Fruit fly (Drosophila melanogaster) whole organism, adult: ENCODE measurements around the gene CG4586.
A peak's percentile ranks its signal among the peaks of the same experiment; 100 is the strongest.

Experiments
- CG11617 ChIP-seq: fragments of 200-800 bp; sonication (Bioruptor generic); optimal IDR thresholded peaks from 2 replicates; lab custom pipeline; 2017; ENCODE audit warnings: mild to moderate bottlenecking, missing biosample characterization, missing genetic modification reagents, missing genetic modification characterization
- CG12768 ChIP-seq: fragments of 200-800 bp; sonication (Bioruptor generic); optimal IDR thresholded peaks from 2 replicates; lab custom pipeline; 2017; ENCODE audit warnings: missing biosample characterization, missing genetic modification characterization, mild to moderate bottlenecking, moderate library complexity, missing genetic modification reagents
- CG14711 ChIP-seq: fragments of 200-800 bp; sonication (Bioruptor generic); optimal IDR thresholded peaks from 2 replicates; lab custom pipeline; 2018; ENCODE audit warnings: missing biosample characterization, mild to moderate bottlenecking, missing genetic modification characterization, moderate library complexity
- CG1620 ChIP-seq: fragments of 200-800 bp; sonication (Bioruptor generic); optimal IDR thresholded peaks from 2 replicates; lab custom pipeline; 2016; ENCODE audit warnings: missing biosample characterization, missing genetic modification characterization
- CG33017 ChIP-seq: fragments of 200-800 bp; sonication (Bioruptor generic); optimal IDR thresholded peaks from 2 replicates; lab custom pipeline; 2018; ENCODE audit warnings: missing biosample characterization, mild to moderate bottlenecking, missing genetic modification characterization, moderate library complexity
- CG5204 ChIP-seq: fragments of 200-800 bp; sonication (Bioruptor generic); optimal IDR thresholded peaks from 2 replicates; lab custom pipeline; 2016; ENCODE audit warnings: missing biosample characterization, missing genetic modification characterization
- CG7045 ChIP-seq: fragments of 200-800 bp; sonication (Bioruptor generic); optimal IDR thresholded peaks from 2 replicates; lab custom pipeline; 2017; ENCODE audit warnings: missing biosample characterization, mild to moderate bottlenecking, missing genetic modification characterization
- CG7101 ChIP-seq: fragments of 200-800 bp; sonication (Bioruptor generic); optimal IDR thresholded peaks from 2 replicates; lab custom pipeline; 2018; ENCODE audit warnings: missing biosample characterization, mild to moderate bottlenecking, missing genetic modification characterization, moderate library complexity
- Clk ChIP-seq: fragments of 200-800 bp; sonication (Bioruptor generic); optimal IDR thresholded peaks from 2 replicates; lab custom pipeline; 2017; ENCODE audit warnings: missing biosample characterization, missing genetic modification characterization
- Crg-1 ChIP-seq: fragments of 200-800 bp; sonication (Bioruptor generic); optimal IDR thresholded peaks from 2 replicates; lab custom pipeline; 2016; ENCODE audit warnings: missing biosample characterization, missing genetic modification characterization
- Hr96 ChIP-seq: fragments of 200-800 bp; sonication (Bioruptor generic); optimal IDR thresholded peaks from 2 replicates; lab custom pipeline; 2016; ENCODE audit warnings: missing biosample characterization, missing genetic modification characterization
- Mnt ChIP-seq: fragments of 200-800 bp; sonication (Bioruptor generic); optimal IDR thresholded peaks from 2 replicates; lab custom pipeline; 2016; ENCODE audit warnings: missing biosample characterization, mild to moderate bottlenecking, missing genetic modification characterization
- bab1 ChIP-seq: fragments of 200-800 bp; sonication (Bioruptor generic); optimal IDR thresholded peaks from 3 replicates; lab custom pipeline; 2019; ENCODE audit warnings: missing biosample characterization, mild to moderate bottlenecking, missing genetic modification characterization, moderate library complexity
- cic ChIP-seq: fragments of 200-800 bp; sonication (Bioruptor generic); optimal IDR thresholded peaks from 2 replicates; lab custom pipeline; 2017; ENCODE audit warnings: missing biosample characterization, mild to moderate bottlenecking, missing genetic modification characterization, moderate library complexity
- cnc ChIP-seq, 2 experiments: fragments of >200 bp; optimal IDR thresholded peaks; 2 replicates each; lab custom pipeline; 2017
- kay ChIP-seq: fragments of 200-800 bp; sonication (Bioruptor generic); peaks from one replicate; lab custom pipeline; 2016; ENCODE audit warnings: missing biosample characterization, missing genetic modification characterization, borderline replicate concordance
- ovo ChIP-seq: fragments of 200-800 bp; sonication (Bioruptor generic); optimal IDR thresholded peaks from 2 replicates; lab custom pipeline; 2016; ENCODE audit warnings: missing biosample characterization, missing genetic modification characterization
- pad ChIP-seq: fragments of 200-800 bp; sonication (Bioruptor generic); optimal IDR thresholded peaks from 3 replicates; lab custom pipeline; 2017; ENCODE audit warnings: missing biosample characterization, missing genetic modification characterization, mild to moderate bottlenecking, moderate library complexity, missing genetic modification reagents
- tj ChIP-seq: fragments of 200-800 bp; sonication (Bioruptor generic); optimal IDR thresholded peaks from 3 replicates; lab custom pipeline; 2017; ENCODE audit warnings: missing biosample characterization, mild to moderate bottlenecking, missing genetic modification characterization, moderate library complexity
- toe ChIP-seq: fragments of 200-800 bp; sonication (Bioruptor generic); optimal IDR thresholded peaks from 2 replicates; lab custom pipeline; 2016; ENCODE audit warnings: missing biosample characterization, missing genetic modification characterization

CG4586 gene

DNA sequence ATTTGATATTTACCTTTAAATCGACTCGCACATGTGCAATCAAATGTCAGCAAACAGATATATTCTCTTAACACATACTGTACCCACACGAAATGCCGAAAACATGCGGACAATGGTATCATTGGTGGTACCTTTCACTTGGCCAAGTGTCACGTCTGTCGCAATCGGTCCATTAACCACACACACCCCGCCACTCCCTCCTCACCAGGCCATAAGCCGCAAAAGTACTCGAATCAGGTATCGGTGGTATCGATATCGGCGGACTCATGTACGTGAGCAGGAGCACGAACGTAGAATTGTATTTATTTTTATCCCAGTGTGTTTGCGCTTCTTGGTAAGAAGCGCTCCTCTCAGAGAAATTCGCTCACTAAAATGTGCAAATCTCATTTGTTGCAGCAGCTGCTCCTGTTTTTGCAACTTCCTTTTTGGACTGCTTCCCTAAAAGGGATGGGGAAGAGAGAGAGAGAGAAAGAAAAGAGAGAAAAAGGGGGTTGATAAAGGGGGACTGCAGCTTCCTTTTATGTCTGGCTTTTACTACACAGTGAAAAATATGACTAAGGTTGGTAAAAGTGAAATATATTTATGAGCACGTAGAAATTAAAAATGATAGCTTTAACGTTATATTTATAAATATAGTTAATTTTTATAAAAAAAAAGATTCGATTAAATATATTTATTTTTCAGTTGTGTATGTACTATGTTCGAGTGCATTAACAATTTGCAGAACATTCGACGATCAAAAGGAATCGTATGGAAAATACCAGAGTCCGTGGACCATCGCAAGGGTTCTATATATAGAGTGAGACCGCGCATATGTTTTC lies 14.0 kb downstream of the CG4586 start:
- TF ChIP-seq tj (GFP tag; lab: Kevin White, UChicago) (no peak), kay (GFP tag; lab: Kevin White, UChicago) (no peak), ovo (GFP tag; lab: Kevin White, UChicago) (no peak), CG5204 (no peak), Mnt (no peak), CG14711 (tag; lab: Kevin White, UChicago) (no peak), CG1620 (no peak), pad (GFP tag; lab: Kevin White, UChicago) (no peak), Clk (GFP tag; lab: Kevin White, UChicago) (no peak), Hr96 (GFP tag; lab: Kevin White, UChicago) (no peak), CG11617 (no peak)

DNA sequence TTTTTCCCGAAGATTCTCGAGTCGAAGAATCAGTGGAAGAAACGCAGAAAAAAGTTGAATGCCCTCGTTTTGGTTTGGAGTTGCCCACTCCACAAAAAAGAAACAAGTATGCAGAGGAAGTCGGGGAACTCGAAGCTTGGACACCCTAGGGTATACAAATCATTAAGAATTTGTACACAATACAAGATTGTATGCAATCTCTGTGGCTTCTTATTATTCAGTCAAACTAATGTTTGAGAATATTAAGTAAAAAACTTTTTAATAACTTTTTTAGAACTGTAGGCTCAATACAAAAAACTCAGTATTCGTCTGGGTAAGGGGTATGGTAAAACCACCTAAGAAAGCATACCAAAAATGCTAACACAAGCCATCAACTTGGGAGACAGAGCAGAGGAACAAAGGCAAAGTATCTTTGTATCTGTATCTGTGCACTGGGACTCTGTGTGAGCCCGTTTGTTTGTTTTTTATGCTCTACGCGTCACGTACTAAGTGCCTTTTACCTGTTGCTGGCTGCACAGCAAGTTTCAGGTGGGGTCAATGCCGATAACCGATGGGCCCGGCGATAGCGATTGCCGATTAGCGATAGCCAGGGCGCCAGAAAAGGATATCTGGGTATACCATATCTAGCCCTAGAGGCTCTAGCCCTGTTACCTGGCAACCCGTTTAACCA lies 15.6 kb downstream of the CG4586 start:
- TF ChIP-seq Mnt (no peak), CG7101 (tag; lab: Kevin White, UChicago) (peak; percentile 28), Crg-1 (GFP tag; lab: Kevin White, UChicago) (peak; percentile 13), CG14711 (tag; lab: Kevin White, UChicago) (peak; percentile 54), tj (GFP tag; lab: Kevin White, UChicago) (peak; percentile 81), ovo (GFP tag; lab: Kevin White, UChicago) (no peak), pad (GFP tag; lab: Kevin White, UChicago) (peak; percentile 29), bab1 (GFP tag; lab: Kevin White, UChicago) (peak; percentile 90)

DNA sequence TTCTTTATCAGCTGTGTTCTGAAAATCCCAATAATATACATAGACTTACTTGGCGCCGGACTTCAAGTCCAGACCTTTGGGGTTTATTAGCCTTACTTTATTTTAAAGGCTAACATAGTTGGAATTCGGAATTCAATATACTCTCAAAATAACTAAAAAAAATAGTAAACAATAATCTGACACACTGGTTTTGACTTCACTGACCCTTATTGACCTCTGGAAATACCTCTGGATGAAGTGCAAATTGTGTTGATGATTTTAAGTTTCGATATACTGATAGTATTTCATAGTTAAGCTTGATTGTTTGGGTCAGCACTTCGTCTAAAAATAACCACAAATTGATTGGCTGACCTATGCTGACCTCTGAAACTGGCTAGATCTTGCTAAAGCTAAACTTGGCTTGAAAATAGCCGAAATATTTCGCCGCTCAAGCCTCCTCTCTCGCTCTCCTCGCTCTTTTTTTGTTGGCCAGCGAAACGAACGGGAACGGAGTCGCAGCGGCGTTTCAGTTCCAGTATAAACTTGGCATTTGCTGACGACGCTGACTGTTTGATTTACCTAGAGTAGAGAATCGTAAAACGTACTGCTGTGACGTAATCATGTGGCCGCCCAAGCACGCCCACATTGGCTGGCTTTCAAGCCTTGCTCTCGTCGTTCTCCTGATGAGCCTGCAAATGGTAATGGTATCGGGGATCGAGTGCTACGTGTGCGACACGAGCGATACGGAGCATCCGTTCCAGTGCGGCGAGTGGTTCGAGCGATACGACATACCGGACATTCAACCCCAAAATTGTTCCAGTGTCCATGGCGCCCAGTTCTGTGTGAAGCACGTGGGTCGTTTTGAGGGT lies 16.5 kb downstream of the CG4586 start, which contains the start of gene bou:
Gene bou (plus strand): TSS at position 507 of the 848 bp plus-strand sequence.
- TF ChIP-seq CG1620, result no peak
- no peak for TF ChIP-seq Hr96 (GFP tag; lab: Kevin White, UChicago)
- TF ChIP-seq tj (GFP tag; lab: Kevin White, UChicago), result peak; percentile 77
- peak; percentile 52 for TF ChIP-seq ovo (GFP tag; lab: Kevin White, UChicago)

DNA sequence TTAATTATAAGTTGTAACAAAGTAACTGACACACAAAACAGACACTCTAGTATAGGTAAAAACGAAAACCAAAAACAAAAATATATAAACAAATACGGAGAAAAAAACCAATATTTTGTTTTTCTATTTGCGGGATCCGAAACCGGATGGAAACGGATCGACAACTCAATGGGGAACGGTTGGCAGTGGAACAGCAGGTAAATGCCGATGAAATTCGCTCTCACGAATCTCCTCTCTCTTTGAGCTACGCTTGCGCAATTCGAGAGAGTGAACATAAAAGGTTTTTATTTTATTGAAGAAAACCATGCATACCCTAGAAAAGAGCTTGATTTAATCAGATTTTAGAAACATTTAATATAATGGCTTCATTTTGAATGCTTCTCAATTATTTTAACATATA lies 17.4 kb downstream of the CG4586 start:
- TF ChIP-seq Crg-1 (GFP tag; lab: Kevin White, UChicago) (no peak), toe (no peak), bab1 (GFP tag; lab: Kevin White, UChicago) (no peak), CG14711 (tag; lab: Kevin White, UChicago) (no peak), Mnt (no peak), pad (GFP tag; lab: Kevin White, UChicago) (no peak), CG5204 (no peak), CG1620 (no peak), Clk (GFP tag; lab: Kevin White, UChicago) (no peak), Hr96 (GFP tag; lab: Kevin White, UChicago) (no peak), CG7045 (no peak), CG33017 (no peak), ovo (GFP tag; lab: Kevin White, UChicago) (no peak), kay (GFP tag; lab: Kevin White, UChicago) (no peak), CG12768 (no peak), tj (GFP tag; lab: Kevin White, UChicago) (no peak)

DNA sequence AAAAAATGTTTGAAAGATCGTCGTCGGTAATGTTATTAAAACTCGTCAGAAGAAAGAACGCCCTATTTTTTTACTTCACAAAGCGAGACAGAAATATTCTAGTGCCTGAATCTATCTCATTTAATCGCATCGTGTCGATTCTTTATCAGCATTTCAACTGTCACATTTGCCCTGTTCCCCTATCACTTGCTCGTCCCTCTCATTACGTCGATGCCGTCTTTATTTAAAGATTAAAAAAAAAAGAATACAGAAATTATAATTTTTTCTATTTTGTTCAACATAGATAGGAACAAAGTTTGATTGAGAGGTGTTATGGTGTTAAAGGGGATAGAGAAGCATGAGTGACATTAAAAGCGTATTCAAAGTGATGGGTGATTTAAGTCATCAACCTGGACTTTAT lies 18.4 kb downstream of the CG4586 start:
- TF ChIP-seq Crg-1 (GFP tag; lab: Kevin White, UChicago) (no peak), bab1 (GFP tag; lab: Kevin White, UChicago) (no peak), CG5204 (no peak), tj (GFP tag; lab: Kevin White, UChicago) (no peak), CG1620 (no peak), pad (GFP tag; lab: Kevin White, UChicago) (no peak), Clk (GFP tag; lab: Kevin White, UChicago) (no peak), CG33017 (no peak), CG14711 (tag; lab: Kevin White, UChicago) (no peak), Mnt (no peak), CG7045 (no peak), cic (GFP tag; lab: Kevin White, UChicago) (no peak), ovo (GFP tag; lab: Kevin White, UChicago) (no peak)

DNA sequence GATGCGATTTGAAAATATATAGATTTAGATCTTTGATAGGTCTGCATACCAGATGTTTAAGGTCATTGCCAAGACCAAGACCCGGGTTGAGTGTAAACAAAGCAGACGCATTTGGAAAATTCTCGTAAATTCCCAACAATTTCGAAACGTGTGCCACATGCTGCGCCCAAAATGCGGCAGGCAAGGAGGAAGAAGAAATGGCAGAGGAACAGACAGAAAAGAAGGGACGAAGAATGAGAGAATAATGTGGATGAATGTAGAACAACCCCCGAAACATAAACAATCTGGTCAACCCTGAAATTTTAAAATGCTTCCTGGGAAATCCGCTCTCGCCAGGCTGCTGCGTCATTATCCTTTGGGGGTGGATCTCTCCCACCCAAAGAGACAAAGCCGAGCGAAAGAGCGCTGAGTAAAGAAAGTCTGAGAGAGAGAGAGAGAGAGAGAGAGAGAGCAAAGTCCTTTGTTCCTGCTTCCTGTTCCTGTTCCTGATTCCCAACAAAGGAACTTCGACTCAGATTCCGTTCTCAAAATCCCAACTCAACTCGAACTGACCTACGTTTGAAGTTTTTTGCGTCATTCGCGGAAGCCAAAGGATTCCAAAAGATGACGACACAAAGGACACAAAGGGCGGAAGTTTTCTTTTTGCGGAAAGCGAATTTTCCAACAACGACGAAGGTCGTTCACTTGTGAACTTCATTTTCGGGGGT lies 19.1 kb downstream of the CG4586 start:
- TF ChIP-seq CG7045, result no peak
- no peak for TF ChIP-seq toe
- no peak for TF ChIP-seq CG14711 (tag; lab: Kevin White, UChicago)
- TF ChIP-seq CG1620, result no peak
- TF ChIP-seq Crg-1 (GFP tag; lab: Kevin White, UChicago), result no peak
- TF ChIP-seq CG11617, result no peak
- TF ChIP-seq CG5204, result no peak
- TF ChIP-seq CG7101 (tag; lab: Kevin White, UChicago), result no peak
- no peak for TF ChIP-seq cnc (optimal IDR thresholded peaks at IDR 0.05; lab: Kevin White, UChicago)
- no peak for TF ChIP-seq cic (GFP tag; lab: Kevin White, UChicago)
- no peak for TF ChIP-seq tj (GFP tag; lab: Kevin White, UChicago)
- no peak for TF ChIP-seq Mnt
- no peak for TF ChIP-seq ovo (GFP tag; lab: Kevin White, UChicago)
- no peak for TF ChIP-seq bab1 (GFP tag; lab: Kevin White, UChicago)
- TF ChIP-seq pad (GFP tag; lab: Kevin White, UChicago), result no peak
- no peak for TF ChIP-seq kay (GFP tag; lab: Kevin White, UChicago)
- TF ChIP-seq Clk (GFP tag; lab: Kevin White, UChicago), result no peak
